Worm (Caenorhabditis elegans) whole organism, young adult: ENCODE results near the gene dpy-30.

Experiments
- B0019.2 ChIP-seq: fragments of 200-800 bp; sonication (Bioruptor generic); conservative IDR thresholded peaks from 2 replicates; pipeline ENCODE4 v1.3.6; 2022; ENCODE audit warnings: missing genetic modification reagents, missing genetic modification characterization, missing compliant biosample characterization
- D2030.7 ChIP-seq: fragments of 200-800 bp; sonication (Bioruptor generic); IDR thresholded peaks from 2 replicates; pipeline ENCODE4 v1.3.6; 2022; ENCODE audit warnings: missing genetic modification reagents, missing genetic modification characterization, missing compliant biosample characterization
- F10E7.11 ChIP-seq: sonication (generic microtip); optimal IDR thresholded peaks from 2 replicates; lab custom pipeline; 2017; ENCODE audit warnings: mild to moderate bottlenecking, missing genetic modification characterization, moderate library complexity, missing compliant biosample characterization
- F49E8.2 ChIP-seq: sonication (generic microtip); optimal IDR thresholded peaks from 3 replicates; lab custom pipeline; 2017; ENCODE audit warnings: missing genetic modification characterization, mild to moderate bottlenecking, missing compliant biosample characterization, antibody characterized with exemption, moderate library complexity; ENCODE audit not compliant: insufficient read depth
- F57A8.1 ChIP-seq: fragments of 200-800 bp; sonication (Bioruptor generic); optimal IDR thresholded peaks from 2 replicates; lab custom pipeline; 2018; ENCODE audit warnings: mild to moderate bottlenecking, missing genetic modification characterization, moderate library complexity, missing compliant biosample characterization
- K11D2.4 ChIP-seq: fragments of 200-800 bp; sonication (Bioruptor generic); IDR thresholded peaks from 2 replicates; pipeline ENCODE4 v1.3.6; 2022; ENCODE audit warnings: missing genetic modification reagents, missing genetic modification characterization, missing compliant biosample characterization
- Y53F4B.3 ChIP-seq: fragments of 200-800 bp; sonication (Bioruptor generic); IDR thresholded peaks from 2 replicates; pipeline ENCODE4 v1.3.6; 2022; ENCODE audit warnings: missing genetic modification reagents, missing genetic modification characterization, missing compliant biosample characterization
- atf-7 ChIP-seq: sonication (generic microtip); optimal IDR thresholded peaks from 2 replicates; lab custom pipeline; 2017; ENCODE audit warnings: mild to moderate bottlenecking, missing genetic modification characterization, missing compliant biosample characterization
- attf-3 ChIP-seq: fragments of 200-800 bp; sonication (Bioruptor generic); conservative IDR thresholded peaks from 2 replicates; pipeline ENCODE4 v1.3.6; 2022; ENCODE audit warnings: missing genetic modification reagents, missing genetic modification characterization, missing compliant biosample characterization
- bed-2 ChIP-seq: fragments of 200-800 bp; sonication (Bioruptor generic); IDR thresholded peaks from 2 replicates; pipeline ENCODE4 v1.3.6; 2022; ENCODE audit warnings: missing genetic modification reagents, missing genetic modification characterization, missing compliant biosample characterization
- cebp-1 ChIP-seq, 2 experiments: fragments of 200-800 bp in 1 of 2; sonication (Bioruptor generic) in 1 of 2; sonication (generic microtip) in 1 of 2; IDR thresholded peaks in 1 of 2; optimal IDR thresholded peaks in 1 of 2; 2 replicates each; pipeline versions ENCODE4 v1.3.6 to Lab custom; 2017 to 2022; ENCODE audit warnings: missing compliant biosample characterization in 2 of 2, missing genetic modification characterization in 2 of 2, mild to moderate bottlenecking in 1 of 2, missing genetic modification reagents in 1 of 2, moderate library complexity in 1 of 2
- cebp-2 ChIP-seq: fragments of 200-800 bp; sonication (Bioruptor generic); IDR thresholded peaks from 2 replicates; pipeline ENCODE4 v1.3.6; 2022; ENCODE audit warnings: missing genetic modification characterization, missing compliant biosample characterization
- ceh-100 ChIP-seq: fragments of 200-800 bp; sonication (Bioruptor generic); IDR thresholded peaks from 2 replicates; pipeline ENCODE4 v1.3.6; 2022; ENCODE audit warnings: missing genetic modification reagents, missing genetic modification characterization, missing compliant biosample characterization
- ceh-40 ChIP-seq: fragments of 200-800 bp; sonication (Bioruptor generic); IDR thresholded peaks from 2 replicates; pipeline ENCODE4 v1.3.6; 2022; ENCODE audit warnings: missing genetic modification characterization, missing compliant biosample characterization
- ceh-58 ChIP-seq: fragments of 200-800 bp; sonication (Bioruptor generic); IDR thresholded peaks from 2 replicates; pipeline ENCODE4 v1.3.6; 2022; ENCODE audit warnings: missing genetic modification characterization, missing compliant biosample characterization
- ceh-91 ChIP-seq: fragments of 200-800 bp; sonication (Bioruptor generic); IDR thresholded peaks from 2 replicates; pipeline ENCODE4 v1.3.6; 2022; ENCODE audit warnings: missing genetic modification reagents, missing genetic modification characterization, missing compliant biosample characterization
- dpff-1 ChIP-seq: sonication (generic microtip); optimal IDR thresholded peaks from 2 replicates; lab custom pipeline; 2017; ENCODE audit warnings: mild to moderate bottlenecking, missing genetic modification characterization, missing compliant biosample characterization
- efl-1 ChIP-seq: fragments of 150-350 bp; optimal IDR thresholded peaks from 2 replicates; lab custom pipeline; 2014; ENCODE audit warnings: missing biosample characterization, missing genetic modification reagents, missing genetic modification characterization
- ets-4 ChIP-seq: fragments of 200-800 bp; sonication (Bioruptor generic); optimal IDR thresholded peaks from 2 replicates; lab custom pipeline; 2018; ENCODE audit warnings: mild to moderate bottlenecking, missing genetic modification characterization, missing compliant biosample characterization
- gei-17 ChIP-seq: fragments of 200-800 bp; sonication (Bioruptor generic); optimal IDR thresholded peaks from 2 replicates; lab custom pipeline; 2018; ENCODE audit warnings: mild to moderate bottlenecking, missing genetic modification characterization, missing compliant biosample characterization
- hmg-1.2 ChIP-seq: fragments of 200-800 bp; sonication (Bioruptor generic); IDR thresholded peaks from 2 replicates; pipeline ENCODE4 v1.3.6; 2022; ENCODE audit warnings: missing genetic modification reagents, missing genetic modification characterization, missing compliant biosample characterization
- hmg-20 ChIP-seq: fragments of 200-800 bp; sonication (Bioruptor generic); IDR thresholded peaks from 2 replicates; pipeline ENCODE4 v1.3.6; 2022; ENCODE audit warnings: missing genetic modification reagents, missing genetic modification characterization, missing compliant biosample characterization
- hsf-1 ChIP-seq: fragments of 200-800 bp; sonication (Bioruptor generic); IDR thresholded peaks from 2 replicates; pipeline ENCODE4 v1.3.6; 2022; ENCODE audit warnings: missing genetic modification reagents, missing genetic modification characterization, missing compliant biosample characterization
- lin-54 ChIP-seq: fragments of 200-800 bp; sonication (Bioruptor generic); optimal IDR thresholded peaks from 2 replicates; lab custom pipeline; 2018; ENCODE audit warnings: mild to moderate bottlenecking, missing genetic modification characterization, missing compliant biosample characterization
- lsl-1 ChIP-seq: fragments of 200-800 bp; sonication (Bioruptor generic); optimal IDR thresholded peaks from 2 replicates; lab custom pipeline; 2018; ENCODE audit warnings: mild to moderate bottlenecking, missing genetic modification characterization, moderate library complexity, missing compliant biosample characterization
- madf-10 ChIP-seq: sonication (generic microtip); optimal IDR thresholded peaks from 2 replicates; lab custom pipeline; 2016; ENCODE audit warnings: mild to moderate bottlenecking, missing genetic modification characterization, missing compliant biosample characterization
- madf-6 ChIP-seq: fragments of 200-800 bp; sonication (Bioruptor generic); IDR thresholded peaks from 2 replicates; pipeline ENCODE4 v1.3.6; 2022; ENCODE audit warnings: missing genetic modification reagents, missing genetic modification characterization, missing compliant biosample characterization
- mcd-1 ChIP-seq: fragments of 200-800 bp; sonication (Bioruptor generic); IDR thresholded peaks from 2 replicates; pipeline ENCODE4 v1.3.6; 2022; ENCODE audit warnings: missing genetic modification reagents, missing genetic modification characterization, missing compliant biosample characterization
- mel-28 ChIP-seq: sonication (generic microtip); optimal IDR thresholded peaks from 2 replicates; lab custom pipeline; 2016; ENCODE audit warnings: borderline replicate concordance, mild to moderate bottlenecking, missing genetic modification characterization, missing compliant biosample characterization
- nfya-2 ChIP-seq: fragments of 200-800 bp; sonication (Bioruptor generic); IDR thresholded peaks from 2 replicates; pipeline ENCODE4 v1.3.6; 2022; ENCODE audit warnings: missing genetic modification reagents, missing genetic modification characterization, missing compliant biosample characterization
- nhr-120 ChIP-seq: fragments of 200-800 bp; sonication (Bioruptor generic); IDR thresholded peaks from 2 replicates; pipeline ENCODE4 v1.3.6; 2022; ENCODE audit warnings: missing genetic modification characterization, missing compliant biosample characterization
- nhr-27 ChIP-seq: fragments of 200-800 bp; sonication (Bioruptor generic); optimal IDR thresholded peaks from 2 replicates; lab custom pipeline; 2018; ENCODE audit warnings: mild to moderate bottlenecking, missing genetic modification characterization, moderate library complexity, missing compliant biosample characterization
- nhr-90 ChIP-seq: sonication (generic microtip); optimal IDR thresholded peaks from 2 replicates; lab custom pipeline; 2016; ENCODE audit warnings: missing genotype, mild to moderate bottlenecking, missing genetic modification characterization, missing compliant biosample characterization
- pbrm-1 ChIP-seq: fragments of 200-800 bp; sonication (Bioruptor generic); IDR thresholded peaks from 2 replicates; pipeline ENCODE4 v1.3.6; 2022; ENCODE audit warnings: missing genetic modification reagents, missing genetic modification characterization, missing compliant biosample characterization
- repo-1 ChIP-seq: sonication (generic microtip); optimal IDR thresholded peaks from 2 replicates; lab custom pipeline; 2017; ENCODE audit warnings: mild to moderate bottlenecking, missing genetic modification characterization, missing compliant biosample characterization
- snpc-1.1 ChIP-seq: sonication (generic microtip); optimal IDR thresholded peaks from 2 replicates; lab custom pipeline; 2017; ENCODE audit warnings: missing genetic modification characterization, mild to moderate bottlenecking, missing compliant biosample characterization, antibody characterized with exemption, moderate library complexity, missing genotype, missing genetic modification reagents; ENCODE audit not compliant: insufficient read depth
- snpc-3.4 ChIP-seq: sonication (generic microtip); optimal IDR thresholded peaks from 2 replicates; lab custom pipeline; 2017; ENCODE audit warnings: missing genetic modification characterization, mild to moderate bottlenecking, missing compliant biosample characterization, antibody characterized with exemption, moderate library complexity, missing genotype, missing genetic modification reagents
- snpc-4 ChIP-seq, 5 experiments: fragments of 150-350 bp in 1 of 5; sonication (generic microtip) in 4 of 5; optimal IDR thresholded peaks; 2 replicates each; lab custom pipeline; 2014 to 2018; ENCODE audit warnings: missing genetic modification characterization in 5 of 5, missing biosample characterization in 3 of 5, antibody characterized with exemption in 2 of 5, mild to moderate bottlenecking in 2 of 5, missing compliant biosample characterization in 2 of 5, missing genotype in 2 of 5, moderate library complexity in 2 of 5, missing genetic modification reagents in 1 of 5
- sptf-2 ChIP-seq: fragments of 200-800 bp; sonication (Bioruptor generic); optimal IDR thresholded peaks from 2 replicates; lab custom pipeline; 2018; ENCODE audit warnings: mild to moderate bottlenecking, missing genetic modification characterization, missing compliant biosample characterization
- tbp1 ChIP-seq: fragments of 200-800 bp; sonication (Bioruptor generic); optimal IDR thresholded peaks from 2 replicates; lab custom pipeline; 2018; ENCODE audit warnings: mild to moderate bottlenecking, missing genetic modification characterization, missing compliant biosample characterization
- ztf-18 ChIP-seq: sonication (generic microtip); optimal IDR thresholded peaks from 2 replicates; lab custom pipeline; 2016; ENCODE audit warnings: missing genotype, mild to moderate bottlenecking, missing genetic modification characterization, missing compliant biosample characterization

dpy-30 gene

DNA sequence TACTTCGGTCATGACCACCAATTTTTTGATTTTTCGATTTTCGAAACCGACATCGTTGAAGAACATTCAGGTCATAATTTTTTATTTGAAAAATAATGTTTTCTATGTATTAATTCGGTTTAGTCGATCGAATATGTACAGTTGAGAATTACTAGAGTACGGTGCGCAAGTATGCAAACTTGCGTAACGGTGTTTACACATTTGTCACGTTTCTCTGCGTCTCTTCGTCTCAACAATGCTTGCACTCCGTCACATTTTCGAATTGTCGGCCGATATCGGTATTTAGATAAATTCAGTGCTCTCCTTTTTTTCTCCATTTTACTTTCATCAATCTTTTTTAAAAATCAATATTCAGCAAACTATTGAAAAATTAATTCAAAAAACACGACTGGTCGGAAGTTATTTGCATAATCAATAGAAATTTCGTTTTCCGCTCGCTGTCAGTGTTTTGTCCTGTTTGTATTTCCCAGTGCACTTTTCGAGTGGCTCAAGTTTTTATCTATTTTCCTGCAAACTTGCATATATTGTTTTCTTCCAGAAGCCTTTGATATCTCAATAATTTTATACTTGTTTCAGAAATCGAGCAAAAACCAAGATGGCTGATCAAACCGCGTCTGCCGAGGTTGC lies at the start of gene dpy-30:
Gene dpy-30 (plus strand): TSS at position 577 of the 627 bp plus-strand sequence.
- no peak for TF ChIP-seq cebp-2 (GFP tag; lab: Robert Waterston, UW)
- 0 out of 2 replicates have a peak, but pooled peaks have one; percentile 18 for TF ChIP-seq mcd-1
- TF ChIP-seq snpc-1.1 (tag; lab: Kevin White, UChicago), result no peak
- TF ChIP-seq B0019.2 (GFP tag; lab: Robert Waterston, UW), result no peak
- no peak for TF ChIP-seq atf-7 (tag; lab: Kevin White, UChicago)
- TF ChIP-seq lin-54, result peak; percentile 53
- no peak for TF ChIP-seq ets-4 (GFP tag; lab: Kevin White, UChicago)
- peak; percentile 86 for TF ChIP-seq hmg-1.2 (GFP tag; lab: Robert Waterston, UW)
- no peak for TF ChIP-seq ceh-58 (GFP tag; lab: Robert Waterston, UW)
- no peak for TF ChIP-seq ceh-91 (GFP tag; lab: Robert Waterston, UW)
- TF ChIP-seq madf-6 (GFP tag; lab: Robert Waterston, UW), result peak; percentile 38; the same call in 1 of the 2 replicates
- no peak for TF ChIP-seq snpc-4 (GFP tag; optimal IDR thresholded peaks at IDR 0.05; lab: Kevin White, UChicago)
- TF ChIP-seq snpc-4 (tag; optimal IDR thresholded peaks at IDR 0.05; lab: Kevin White, UChicago), result peak in 2 of 4 experiments; percentile 3 to 46
- peak; percentile 12 for TF ChIP-seq efl-1 (GFP tag; lab: Kevin White, UChicago)
- TF ChIP-seq sptf-2, result no peak
- TF ChIP-seq pbrm-1 (GFP tag; lab: Robert Waterston, UW), result peak; percentile 44; the same call in 1 of the 2 replicates
- TF ChIP-seq cebp-1 (GFP tag; IDR thresholded peaks at IDR 0.05; lab: Robert Waterston, UW), result no peak
- TF ChIP-seq cebp-1 (tag; optimal IDR thresholded peaks at IDR 0.05; lab: Kevin White, UChicago), result peak; percentile 4
- peak; percentile 31; the same call in 1 of the 2 replicates for TF ChIP-seq D2030.7
- no peak for TF ChIP-seq gei-17 (GFP tag; lab: Kevin White, UChicago)
- no peak for TF ChIP-seq nfya-2 (GFP tag; lab: Robert Waterston, UW)
- peak; percentile 10 for TF ChIP-seq ztf-18
- peak; percentile 62 for TF ChIP-seq lsl-1 (GFP tag; lab: Kevin White, UChicago)
- TF ChIP-seq madf-10, result no peak
- no peak for TF ChIP-seq F10E7.11 (tag; lab: Kevin White, UChicago)
- no peak for TF ChIP-seq ceh-100 (GFP tag; lab: Robert Waterston, UW)
- peak; percentile 3 for TF ChIP-seq tbp1
- TF ChIP-seq ceh-40, result no peak
- peak; percentile 60 for TF ChIP-seq F49E8.2 (tag; lab: Kevin White, UChicago)
- TF ChIP-seq hmg-20, result no peak
- TF ChIP-seq snpc-3.4 (tag; lab: Kevin White, UChicago), result peak; percentile 57
- TF ChIP-seq dpff-1 (tag; lab: Kevin White, UChicago), result no peak
- TF ChIP-seq attf-3, result peak; percentile 67
- TF ChIP-seq F57A8.1 (GFP tag; lab: Kevin White, UChicago), result no peak
- no peak for TF ChIP-seq repo-1 (tag; lab: Kevin White, UChicago)

DNA sequence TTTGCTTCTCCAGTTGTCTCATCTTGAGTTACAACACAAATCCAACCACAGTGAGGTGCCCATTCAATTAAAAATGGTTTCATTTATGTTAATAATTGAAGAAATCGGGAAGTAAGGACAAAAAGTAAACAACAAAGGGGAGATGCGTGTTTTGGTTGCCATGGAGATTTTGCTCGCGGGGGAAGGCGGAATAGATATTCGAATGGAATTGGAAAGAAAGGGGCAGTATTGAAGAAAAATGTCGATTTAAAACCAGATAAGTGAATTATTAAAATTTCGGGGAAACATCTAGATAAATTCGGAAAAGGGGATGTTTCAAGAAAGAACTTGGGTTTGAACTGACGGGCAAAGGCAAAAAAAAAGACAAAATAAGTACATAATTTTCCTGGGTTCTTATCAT lies 40.7 kb upstream of the dpy-30 start, which contains the start of gene che-11:
Gene che-11 (minus strand): TSS at position 101 of the 400 bp plus-strand sequence.
- TF ChIP-seq Y53F4B.3 (no peak), snpc-3.4 (tag; lab: Kevin White, UChicago) (no peak), mel-28 (tag; lab: Kevin White, UChicago) (no peak), nhr-90 (no peak), hsf-1 (GFP tag; lab: Robert Waterston, UW) (no peak), bed-2 (GFP tag; lab: Robert Waterston, UW) (no peak), nhr-27 (tag; lab: Kevin White, UChicago) (no peak), K11D2.4 (no peak), nhr-120 (GFP tag; lab: Robert Waterston, UW) (no peak)
